Fruit fly (Drosophila melanogaster) whole organism, embryonic: ENCODE measurements around the gene Smug.

Experiments used
- Bdp1 ChIP-seq: fragments of 200-800 bp; sonication (Bioruptor generic); optimal IDR thresholded peaks from 3 replicates; lab custom pipeline; 2016; ENCODE audit warnings: missing biosample characterization, missing genetic modification characterization
- C15 ChIP-seq: fragments of 200-800 bp; sonication (Bioruptor generic); IDR thresholded peaks from 3 replicates; pipeline ENCODE4 v1.3.6; 2022; ENCODE audit warnings: missing biosample characterization, missing genetic modification characterization
- CG11085 ChIP-seq: fragments of 200-800 bp; sonication (Bioruptor generic); IDR thresholded peaks from 2 replicates; pipeline ENCODE4 v1.3.6; 2022; ENCODE audit warnings: missing biosample characterization, missing genetic modification characterization
- CG14014 ChIP-seq: fragments of 200-800 bp; sonication (Bioruptor generic); IDR thresholded peaks from 2 replicates; pipeline ENCODE4 v1.3.6; 2022; ENCODE audit warnings: missing biosample characterization, missing genetic modification characterization
- CG1602 ChIP-seq: fragments of 200-800 bp; sonication (Bioruptor generic); optimal IDR thresholded peaks from 3 replicates; lab custom pipeline; 2016; ENCODE audit warnings: missing biosample characterization, missing genetic modification characterization
- CG1647 ChIP-seq: fragments of 200-800 bp; sonication (Bioruptor generic); optimal IDR thresholded peaks from 3 replicates; lab custom pipeline; 2016; ENCODE audit warnings: missing biosample characterization, missing genetic modification characterization
- CG17328 ChIP-seq: fragments of 200-800 bp; sonication (Bioruptor generic); IDR thresholded peaks from 2 replicates; pipeline ENCODE4 v1.3.6; 2022; ENCODE audit warnings: missing biosample characterization, missing genetic modification characterization
- CG2120 ChIP-seq: fragments of 200-800 bp; sonication (Bioruptor generic); optimal IDR thresholded peaks from 3 replicates; lab custom pipeline; 2016; ENCODE audit warnings: missing biosample characterization, missing genetic modification characterization
- CG2199 ChIP-seq: fragments of 200-800 bp; sonication (Bioruptor generic); IDR thresholded peaks from 3 replicates; pipeline ENCODE4 v1.3.6; 2022; ENCODE audit warnings: missing biosample characterization, missing genetic modification characterization
- CG30403 ChIP-seq: fragments of 200-800 bp; sonication (Bioruptor generic); optimal IDR thresholded peaks from 3 replicates; lab custom pipeline; 2016; ENCODE audit warnings: missing biosample characterization, missing genetic modification characterization
- CG3163 ChIP-seq: fragments of 200-800 bp; sonication (Bioruptor generic); optimal IDR thresholded peaks from 3 replicates; lab custom pipeline; 2016; ENCODE audit warnings: missing biosample characterization, missing genetic modification characterization
- CG3995 ChIP-seq: fragments of 200-800 bp; sonication (Bioruptor generic); optimal IDR thresholded peaks from 3 replicates; lab custom pipeline; 2016; ENCODE audit warnings: missing biosample characterization, missing genetic modification characterization
- CG42726 ChIP-seq: fragments of 200-800 bp; sonication (Bioruptor generic); IDR thresholded peaks from 2 replicates; pipeline ENCODE4 v1.3.6; 2022; ENCODE audit warnings: missing biosample characterization, missing genetic modification characterization; ENCODE audit not compliant: partially characterized antibody
- CG4424 ChIP-seq: fragments of 200-800 bp; sonication (Bioruptor generic); optimal IDR thresholded peaks from 3 replicates; lab custom pipeline; 2016; ENCODE audit warnings: missing biosample characterization, missing genetic modification characterization
- CG4730 ChIP-seq: fragments of 200-800 bp; sonication (Bioruptor generic); IDR thresholded peaks from 2 replicates; pipeline ENCODE4 v1.3.6; 2022; ENCODE audit warnings: missing biosample characterization, missing genetic modification characterization
- CG6765 ChIP-seq: fragments of 200-800 bp; sonication (Bioruptor generic); optimal IDR thresholded peaks from 3 replicates; lab custom pipeline; 2017; ENCODE audit warnings: missing biosample characterization, mild to moderate bottlenecking, missing genetic modification characterization
- CG9817 ChIP-seq: fragments of 200-800 bp; sonication (Bioruptor generic); optimal IDR thresholded peaks from 2 replicates; lab custom pipeline; 2018; ENCODE audit warnings: missing biosample characterization, mild to moderate bottlenecking, missing genetic modification characterization, moderate library complexity
- CTCF ChIP-seq: fragments of 200-800 bp; sonication (Bioruptor generic); optimal IDR thresholded peaks from 2 replicates; lab custom pipeline; 2017; ENCODE audit warnings: missing biosample characterization, mild to moderate bottlenecking, missing genetic modification characterization, moderate library complexity
- Camta ChIP-seq: fragments of 200-800 bp; sonication (Bioruptor generic); optimal IDR thresholded peaks from 2 replicates; lab custom pipeline; 2016; ENCODE audit warnings: missing biosample characterization, missing genetic modification characterization
- CrebB ChIP-seq: fragments of 200-800 bp; sonication (Bioruptor generic); optimal IDR thresholded peaks from 3 replicates; lab custom pipeline; 2018; ENCODE audit warnings: missing biosample characterization, mild to moderate bottlenecking, missing genetic modification characterization
- Dad ChIP-seq: fragments of 200-800 bp; sonication (Bioruptor generic); optimal IDR thresholded peaks from 3 replicates; lab custom pipeline; 2016; ENCODE audit warnings: missing biosample characterization, missing genetic modification characterization
- Fer2 ChIP-seq: fragments of 200-800 bp; sonication (Bioruptor generic); optimal IDR thresholded peaks from 2 replicates; lab custom pipeline; 2018; ENCODE audit warnings: missing biosample characterization, mild to moderate bottlenecking, missing genetic modification characterization, moderate library complexity
- Hr3 ChIP-seq: fragments of 200-800 bp; sonication (Bioruptor generic); optimal IDR thresholded peaks from 3 replicates; lab custom pipeline; 2016; ENCODE audit warnings: missing biosample characterization, missing genetic modification characterization
- MBD-R2 ChIP-seq: fragments of 200-800 bp; sonication (Bioruptor generic); IDR thresholded peaks from 2 replicates; pipeline ENCODE4 v1.3.6; 2022; ENCODE audit warnings: missing biosample characterization, missing genetic modification characterization
- Myb ChIP-seq: fragments of 200-800 bp; sonication (Bioruptor generic); optimal IDR thresholded peaks from 2 replicates; lab custom pipeline; 2016; ENCODE audit warnings: missing biosample characterization, missing genetic modification characterization
- Oaz ChIP-seq: fragments of 200-800 bp; sonication (Bioruptor generic); IDR thresholded peaks from 2 replicates; pipeline ENCODE4 v1.3.6; 2022; ENCODE audit warnings: missing biosample characterization, missing genetic modification characterization
- Optix ChIP-seq: fragments of 200-800 bp; sonication (Bioruptor generic); IDR thresholded peaks from 3 replicates; pipeline ENCODE4 v1.3.6; 2022; ENCODE audit warnings: missing biosample characterization, missing genetic modification characterization
- PHDP ChIP-seq: fragments of 200-800 bp; sonication (Bioruptor generic); optimal IDR thresholded peaks from 3 replicates; lab custom pipeline; 2018; ENCODE audit warnings: missing biosample characterization, mild to moderate bottlenecking, missing genetic modification characterization, moderate library complexity
- Xrp1 ChIP-seq: fragments of 200-800 bp; sonication (Bioruptor generic); IDR thresholded peaks from 2 replicates; pipeline ENCODE4 v1.3.6; 2022; ENCODE audit warnings: missing biosample characterization, missing genetic modification characterization
- YL-1 ChIP-seq: fragments of 200-800 bp; sonication (Bioruptor generic); optimal IDR thresholded peaks from 3 replicates; lab custom pipeline; 2017; ENCODE audit warnings: missing biosample characterization, mild to moderate bottlenecking, missing genetic modification characterization
- al ChIP-seq: fragments of 200-800 bp; sonication (Bioruptor generic); IDR thresholded peaks from 2 replicates; pipeline ENCODE4 v1.3.6; 2022; ENCODE audit warnings: missing biosample characterization, missing genetic modification characterization
- ara ChIP-seq: fragments of 200-800 bp; sonication (Bioruptor generic); IDR thresholded peaks from 2 replicates; pipeline ENCODE4 v1.3.6; 2022; ENCODE audit warnings: missing biosample characterization, missing genetic modification characterization
- chn ChIP-seq: fragments of 200-800 bp; sonication (Bioruptor generic); optimal IDR thresholded peaks from 2 replicates; lab custom pipeline; 2016; ENCODE audit warnings: missing biosample characterization, missing genetic modification characterization
- croc ChIP-seq: fragments of 200-800 bp; sonication (Bioruptor generic); conservative IDR thresholded peaks from 3 replicates; pipeline ENCODE4 v1.3.6; 2022; ENCODE audit warnings: missing biosample characterization, missing genetic modification characterization
- ems ChIP-seq: fragments of 200-800 bp; sonication (Bioruptor generic); optimal IDR thresholded peaks from 3 replicates; lab custom pipeline; 2016; ENCODE audit warnings: missing biosample characterization, missing genetic modification characterization
- gcm2 ChIP-seq: fragments of 200-800 bp; sonication (Bioruptor generic); optimal IDR thresholded peaks from 2 replicates; lab custom pipeline; 2016; ENCODE audit warnings: missing biosample characterization, missing genetic modification characterization
- gt ChIP-seq: fragments of 200-800 bp; sonication (Bioruptor generic); IDR thresholded peaks from 2 replicates; pipeline ENCODE4 v1.3.6; 2022; ENCODE audit warnings: missing biosample characterization, missing genetic modification characterization
- ind ChIP-seq: fragments of 200-800 bp; sonication (Bioruptor generic); optimal IDR thresholded peaks from 3 replicates; lab custom pipeline; 2016; ENCODE audit warnings: missing biosample characterization, missing genetic modification characterization
- nerfin-1 ChIP-seq: fragments of 200-800 bp; sonication (Bioruptor generic); optimal IDR thresholded peaks from 3 replicates; lab custom pipeline; 2019; ENCODE audit warnings: missing biosample characterization, mild to moderate bottlenecking, missing genetic modification characterization, moderate library complexity
- pfk ChIP-seq: fragments of 200-800 bp; sonication (Bioruptor generic); optimal IDR thresholded peaks from 2 replicates; lab custom pipeline; 2018; ENCODE audit warnings: missing biosample characterization, mild to moderate bottlenecking, missing genetic modification characterization, moderate library complexity
- slbo ChIP-seq: fragments of 200-800 bp; sonication (Bioruptor generic); IDR thresholded peaks from 2 replicates; pipeline ENCODE4 v1.3.6; 2022; ENCODE audit warnings: missing biosample characterization, missing genetic modification characterization
- so ChIP-seq: fragments of 200-800 bp; sonication (Bioruptor generic); IDR thresholded peaks from 3 replicates; pipeline ENCODE4 v1.3.6; 2022; ENCODE audit warnings: missing biosample characterization, missing genetic modification characterization
- stc ChIP-seq: fragments of 200-800 bp; sonication (Bioruptor generic); IDR thresholded peaks from 2 replicates; pipeline ENCODE4 v1.3.6; 2022; ENCODE audit warnings: missing biosample characterization, missing genetic modification characterization
- tin ChIP-seq: fragments of 200-800 bp; sonication (Bioruptor generic); optimal IDR thresholded peaks from 3 replicates; lab custom pipeline; 2016; ENCODE audit warnings: missing biosample characterization, missing genetic modification characterization
- tll ChIP-seq, 2 experiments: fragments of 200-800 bp in 1 of 2; fragments of >200 bp in 1 of 2; sonication (Bioruptor generic) in 1 of 2; optimal IDR thresholded peaks; 2 replicates each; lab custom pipeline; 2017 to 2019; ENCODE audit warnings: missing biosample characterization in 2 of 2, missing genetic modification characterization in 2 of 2, mild to moderate bottlenecking in 1 of 2, moderate library complexity in 1 of 2
- trem ChIP-seq: fragments of 200-800 bp; optimal IDR thresholded peaks from 3 replicates; lab custom pipeline; 2019; ENCODE audit warnings: missing biosample characterization, mild to moderate bottlenecking, missing genetic modification characterization, moderate library complexity
- wor ChIP-seq: fragments of 200-800 bp; sonication (Bioruptor generic); IDR thresholded peaks from 2 replicates; pipeline ENCODE4 v1.3.6; 2022; ENCODE audit warnings: missing biosample characterization, missing genetic modification characterization
- zfh2 ChIP-seq: fragments of 200-800 bp; sonication (Bioruptor generic); optimal IDR thresholded peaks from 2 replicates; lab custom pipeline; 2016; ENCODE audit warnings: missing biosample characterization, missing genetic modification characterization

Gene Smug

dm6 chr3R:17149080-17149746 lies 1.2 kb upstream of the Smug start, which contains the start of the genes m-cup and Det (continued):
- TF ChIP-seq CG3163 (GFP tag; lab: Kevin White, UChicago), result no peak
- TF ChIP-seq CG30403 (GFP tag; lab: Kevin White, UChicago), result peak; percentile 2
- TF ChIP-seq Myb (GFP tag; lab: Kevin White, UChicago), result peak; percentile 42
- TF ChIP-seq YL-1 (GFP tag; lab: Kevin White, UChicago), result peak; percentile 81
- no peak for TF ChIP-seq pfk (GFP tag; lab: Kevin White, UChicago)
- peak; percentile 30 for TF ChIP-seq CTCF (GFP tag; lab: Kevin White, UChicago)
- TF ChIP-seq, all 482 proteins: peak for 107

- no peak for TF ChIP-seq Oaz
- peak; percentile 27; the same call in 1 of the 3 replicates for TF ChIP-seq Optix (GFP tag; lab: Robert Waterston, UW)
- peak; percentile 53 for TF ChIP-seq CG4424 (GFP tag; lab: Kevin White, UChicago)
- peak; percentile 22; the same call in 1 of the 2 replicates for TF ChIP-seq al (GFP tag; lab: Robert Waterston, UW)
- TF ChIP-seq ems (GFP tag; lab: Kevin White, UChicago), result peak; percentile 54
- peak; percentile 26 for TF ChIP-seq CG1602 (GFP tag; lab: Kevin White, UChicago)
- no peak for TF ChIP-seq nerfin-1 (tag; lab: Kevin White, UChicago)
- TF ChIP-seq stc (GFP tag; lab: Robert Waterston, UW), result peak; percentile 58
- peak; percentile 12 for TF ChIP-seq gcm2 (GFP tag; lab: Kevin White, UChicago)
- TF ChIP-seq Xrp1 (GFP tag; lab: Robert Waterston, UW), result peak; percentile 69
- peak; percentile 31 for TF ChIP-seq ind (GFP tag; lab: Kevin White, UChicago)
- TF ChIP-seq CG3995 (GFP tag; lab: Kevin White, UChicago), result peak; percentile 99
- 0 out of 3 replicates have a peak, but pooled peaks have one; percentile 21 for TF ChIP-seq C15 (GFP tag; lab: Robert Waterston, UW)
- peak; percentile 19 for TF ChIP-seq CrebB (tag; lab: Kevin White, UChicago)
- TF ChIP-seq chn (GFP tag; lab: Kevin White, UChicago), result peak; percentile 52
- peak; percentile 20 for TF ChIP-seq CG1647
- TF ChIP-seq CG6765 (GFP tag; lab: Kevin White, UChicago), result peak; percentile 36
- peak; percentile 49 for TF ChIP-seq zfh2 (GFP tag; lab: Kevin White, UChicago)
- peak; percentile 44 for TF ChIP-seq CG42726 (GFP tag; lab: Robert Waterston, UW)
- no peak for TF ChIP-seq PHDP (tag; lab: Kevin White, UChicago)
- TF ChIP-seq trem (tag; lab: Kevin White, UChicago), result peak; percentile 39
- peak; percentile 9 for TF ChIP-seq Bdp1 (GFP tag; lab: Kevin White, UChicago)
- no peak for TF ChIP-seq Myb (GFP tag; lab: Kevin White, UChicago)
- TF ChIP-seq Fer2 (tag; lab: Kevin White, UChicago), result peak; percentile 19
- peak; percentile 46 for TF ChIP-seq Hr3
- peak; percentile 19 for TF ChIP-seq Dad (GFP tag; lab: Kevin White, UChicago)
- TF ChIP-seq CG2199 (GFP tag; lab: Robert Waterston, UW), result no peak
- TF ChIP-seq CG11085, result peak; percentile 43; the same call in 1 of the 2 replicates
- peak; percentile 75 for TF ChIP-seq slbo
- TF ChIP-seq so (GFP tag; lab: Robert Waterston, UW), result peak; percentile 49; the same call in 1 of the 3 replicates
- peak; percentile 100 for TF ChIP-seq MBD-R2 (GFP tag; lab: Robert Waterston, UW)
- TF ChIP-seq Camta (GFP tag; lab: Kevin White, UChicago), result peak; percentile 22
- peak; percentile 47; the same call in 1 of the 2 replicates for TF ChIP-seq ara (GFP tag; lab: Robert Waterston, UW)
- TF ChIP-seq tin (GFP tag; lab: Kevin White, UChicago), result peak; percentile 48
- TF ChIP-seq CG9817, result peak; percentile 45
- no peak for TF ChIP-seq wor (GFP tag; lab: Robert Waterston, UW)
- TF ChIP-seq croc (GFP tag; lab: Robert Waterston, UW), result peak; percentile 40; the same call in 2 of the 3 replicates
- peak; percentile 72 for TF ChIP-seq CG2120 (GFP tag; lab: Kevin White, UChicago)
- peak; percentile 33; the same call in 1 of the 2 replicates for TF ChIP-seq CG14014 (GFP tag; lab: Robert Waterston, UW)
- TF ChIP-seq YL-1 (GFP tag; lab: Kevin White, UChicago), result peak; percentile 72
- TF ChIP-seq gt, result no peak
- TF ChIP-seq CG4730, result no peak
- peak in 1 of 2 experiments; percentile 91 for TF ChIP-seq tll (GFP tag; optimal IDR thresholded peaks at IDR 0.05; lab: Kevin White, UChicago)
- peak; percentile 58 for TF ChIP-seq CG17328 (GFP tag; lab: Robert Waterston, UW)
Measured at dm6 chr3R:17151376-17152026, 1.1 kb downstream of the Smug start, which contains the start of gene CG5292. CG5292 (plus strand) TSS chr3R:17151861.
